Fruit fly (Drosophila melanogaster): Measurements from ENCODE around the gene Arr2.
A peak's percentile ranks its signal among the peaks of the same experiment; 100 is the strongest.

Gene Arr2

DNA sequence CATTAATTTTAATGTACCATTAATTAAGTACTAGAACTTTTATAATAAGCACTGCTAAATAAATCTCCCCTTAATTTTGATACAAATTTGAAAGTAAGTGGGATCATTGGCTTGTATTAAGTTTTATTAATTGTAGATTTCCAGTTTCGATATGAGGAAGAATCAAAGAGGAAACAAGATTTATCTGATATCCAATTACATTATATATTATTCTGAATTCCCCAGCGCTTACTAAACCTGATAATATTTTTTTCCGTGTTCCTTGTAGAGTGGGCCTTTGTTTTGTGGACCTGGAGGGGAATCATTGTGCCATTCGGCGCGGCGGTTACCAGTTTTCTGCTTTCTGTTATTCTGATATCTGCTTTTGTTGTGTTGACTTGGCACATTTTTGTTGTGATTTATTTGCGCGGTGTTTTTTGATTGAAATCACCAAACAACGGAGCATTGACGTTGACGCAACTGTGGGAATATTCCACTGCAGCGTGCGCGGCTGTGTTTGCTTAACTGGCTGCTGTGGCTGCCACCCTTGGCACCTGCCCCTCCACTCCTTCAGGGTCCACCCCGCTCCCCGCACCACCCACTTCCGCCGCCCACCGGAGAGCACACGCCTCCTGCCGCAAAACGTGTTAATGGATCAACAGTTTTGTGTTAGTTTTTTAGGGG, 35.8 kb upstream of the Arr2 start (continued):
- TF ChIP-seq Eip93F (GFP tag; optimal IDR thresholded peaks at IDR 0.05) (no peak), Hr38 (GFP tag; optimal IDR thresholded peaks at IDR 0.05) (no peak), acj6 (GFP tag; optimal IDR thresholded peaks at IDR 0.05) (peak; percentile 52), Hr39 (GFP tag; optimal IDR thresholded peaks at IDR 0.05) (peak; percentile 56), eg (GFP tag; IDR thresholded peaks at IDR 0.05) (no peak), CG6792 (GFP tag; optimal IDR thresholded peaks at IDR 0.05) (peak; percentile 32), svp (GFP tag) (peak; percentile 6), cyc (GFP tag; optimal IDR thresholded peaks at IDR 0.05) (peak; percentile 20), fd59A (GFP tag; optimal IDR thresholded peaks at IDR 0.05) (no peak), Met (GFP tag; optimal IDR thresholded peaks at IDR 0.05) (peak; percentile 60), Smox (GFP tag; optimal IDR thresholded peaks at IDR 0.05) (peak; percentile 66), CG8119 (GFP tag; IDR thresholded peaks at IDR 0.05) (no peak), CG11294 (GFP tag; IDR thresholded peaks at IDR 0.05) (no peak), Gug (GFP tag; IDR thresholded peaks at IDR 0.05) (no peak), CG10669 (GFP tag; optimal IDR thresholded peaks at IDR 0.05) (no peak), net (GFP tag; optimal IDR thresholded peaks at IDR 0.05) (peak; percentile 15), lz (GFP tag; optimal IDR thresholded peaks at IDR 0.05) (peak; percentile 48), CG11762 (GFP tag; optimal IDR thresholded peaks at IDR 0.05; ENCODE audit: insufficient read depth) (no peak), CG1621 (tag; optimal IDR thresholded peaks at IDR 0.05) (no peak), CG3919 (GFP tag; optimal IDR thresholded peaks at IDR 0.05) (peak; percentile 7), CG9139 (GFP tag; optimal IDR thresholded peaks at IDR 0.05) (no peak), esn (GFP tag; optimal IDR thresholded peaks at IDR 0.05) (peak; percentile 67), Sox102F (GFP tag; optimal IDR thresholded peaks at IDR 0.05) (peak; percentile 14), CG34406 (GFP tag; optimal IDR thresholded peaks at IDR 0.05) (peak; percentile 38), Eip75B (GFP tag; optimal IDR thresholded peaks at IDR 0.05) (no peak), CG7368 (GFP tag; optimal IDR thresholded peaks at IDR 0.05) (no peak), vri (GFP tag; optimal IDR thresholded peaks at IDR 0.05) (peak; percentile 57), CG15336 (GFP tag; IDR thresholded peaks at IDR 0.05) (no peak), dsx (GFP tag; optimal IDR thresholded peaks at IDR 0.05; ENCODE audit: poor library complexity, severe bottlenecking) (no peak), CG16779 (tag; optimal IDR thresholded peaks at IDR 0.05) (no peak), CG11902 (GFP tag; optimal IDR thresholded peaks at IDR 0.05) (no peak), OdsH (GFP tag; optimal IDR thresholded peaks at IDR 0.05) (peak; percentile 12), Eip78C (GFP tag) (no peak), ss (GFP tag; optimal IDR thresholded peaks at IDR 0.05) (no peak), salr (GFP tag; optimal IDR thresholded peaks at IDR 0.05) (peak in 1 of 2 experiments; percentile 18), Ets96B (tag; optimal IDR thresholded peaks at IDR 0.05) (no peak)

- TF ChIP-seq svp (GFP tag) (peak; percentile 58), fkh (GFP tag; optimal IDR thresholded peaks at IDR 0.05) (peak; percentile 80), CG6163 (GFP tag; IDR thresholded peaks at IDR 0.05) (0 out of 3 replicates have a peak, but pooled peaks have one; percentile 8), CG8632 (GFP tag; optimal IDR thresholded peaks at IDR 0.05) (no peak), CG3032 (tag; optimal IDR thresholded peaks at IDR 0.05) (no peak), Sox102F (GFP tag; optimal IDR thresholded peaks at IDR 0.05) (no peak)
Measured at dm6 chr3L:8683773-8684172, 35.0 kb upstream of the Arr2 start.

All from whole organism, prepupa.